Fruit fly (Drosophila melanogaster) whole organism, embryonic: ENCODE data around the gene CG43116.

Source experiments
- CG1024 ChIP-seq: fragments of 200-800 bp; sonication (Bioruptor generic); IDR thresholded peaks from 2 replicates; pipeline ENCODE4 v1.3.6; 2022; ENCODE audit warnings: missing biosample characterization, missing genetic modification characterization
- CG10321 ChIP-seq: fragments of 200-800 bp; sonication (Bioruptor generic); IDR thresholded peaks from 2 replicates; pipeline ENCODE4 v1.3.6; 2022; ENCODE audit warnings: missing biosample characterization, missing genetic modification characterization
- CG14667 ChIP-seq: fragments of 200-800 bp; sonication (Bioruptor generic); IDR thresholded peaks from 2 replicates; pipeline ENCODE4 v1.3.6; 2022; ENCODE audit warnings: missing biosample characterization, missing genetic modification characterization
- CG15269 ChIP-seq: fragments of 200-800 bp; sonication (Bioruptor generic); optimal IDR thresholded peaks from 2 replicates; lab custom pipeline; 2018; ENCODE audit warnings: missing biosample characterization, mild to moderate bottlenecking, missing genetic modification characterization, moderate library complexity
- CG15601 ChIP-seq: fragments of 200-800 bp; sonication (Bioruptor generic); optimal IDR thresholded peaks from 3 replicates; lab custom pipeline; 2019; ENCODE audit warnings: missing biosample characterization, mild to moderate bottlenecking, missing genetic modification characterization, moderate library complexity
- CG16813 ChIP-seq: fragments of 200-800 bp; sonication (Bioruptor generic); IDR thresholded peaks from 3 replicates; pipeline ENCODE4 v1.3.6; 2022; ENCODE audit warnings: missing biosample characterization, missing genetic modification characterization; ENCODE audit not compliant: partially characterized antibody
- CG17912 ChIP-seq: fragments of 200-800 bp; sonication (Bioruptor generic); optimal IDR thresholded peaks from 2 replicates; lab custom pipeline; 2018; ENCODE audit warnings: missing biosample characterization, mild to moderate bottlenecking, missing genetic modification characterization
- CG18619 ChIP-seq: fragments of 200-800 bp; sonication (Bioruptor generic); optimal IDR thresholded peaks from 3 replicates; lab custom pipeline; 2017; ENCODE audit warnings: missing biosample characterization, mild to moderate bottlenecking, missing genetic modification characterization
- CG2116 ChIP-seq: fragments of 200-800 bp; sonication (Bioruptor generic); optimal IDR thresholded peaks from 3 replicates; lab custom pipeline; 2018; ENCODE audit warnings: missing biosample characterization, mild to moderate bottlenecking, missing genetic modification characterization
- CG30403 ChIP-seq: fragments of 200-800 bp; sonication (Bioruptor generic); optimal IDR thresholded peaks from 3 replicates; lab custom pipeline; 2016; ENCODE audit warnings: missing biosample characterization, missing genetic modification characterization
- CG32767 ChIP-seq: fragments of 200-800 bp; sonication (Bioruptor generic); IDR thresholded peaks from 2 replicates; pipeline ENCODE4 v1.3.6; 2022; ENCODE audit warnings: missing biosample characterization, missing genetic modification characterization
- CG4424 ChIP-seq: fragments of 200-800 bp; sonication (Bioruptor generic); optimal IDR thresholded peaks from 3 replicates; lab custom pipeline; 2016; ENCODE audit warnings: missing biosample characterization, missing genetic modification characterization
- CG6689 ChIP-seq: fragments of 200-800 bp; sonication (Bioruptor generic); IDR thresholded peaks from 2 replicates; pipeline ENCODE4 v1.3.6; 2022; ENCODE audit warnings: missing biosample characterization, missing genetic modification characterization
- CG7928 ChIP-seq: fragments of 200-800 bp; sonication (Bioruptor generic); optimal IDR thresholded peaks from 2 replicates; lab custom pipeline; 2017; ENCODE audit warnings: missing biosample characterization, mild to moderate bottlenecking, missing genetic modification characterization
- CG8281 ChIP-seq: fragments of 200-800 bp; sonication (Bioruptor generic); optimal IDR thresholded peaks from 2 replicates; lab custom pipeline; 2018; ENCODE audit warnings: missing biosample characterization, mild to moderate bottlenecking, missing genetic modification characterization, moderate library complexity
- CG9215 ChIP-seq: fragments of 200-800 bp; sonication (Bioruptor generic); IDR thresholded peaks from 2 replicates; pipeline ENCODE4 v1.3.6; 2022; ENCODE audit warnings: missing biosample characterization, missing genetic modification characterization
- CG9817 ChIP-seq: fragments of 200-800 bp; sonication (Bioruptor generic); optimal IDR thresholded peaks from 2 replicates; lab custom pipeline; 2018; ENCODE audit warnings: missing biosample characterization, mild to moderate bottlenecking, missing genetic modification characterization, moderate library complexity
- CTCF ChIP-seq: fragments of 200-800 bp; sonication (Bioruptor generic); optimal IDR thresholded peaks from 2 replicates; lab custom pipeline; 2017; ENCODE audit warnings: missing biosample characterization, mild to moderate bottlenecking, missing genetic modification characterization, moderate library complexity
- CoRest ChIP-seq: fragments of 200-800 bp; sonication (Bioruptor generic); optimal IDR thresholded peaks from 3 replicates; lab custom pipeline; 2018; ENCODE audit warnings: missing biosample characterization, mild to moderate bottlenecking, missing genetic modification characterization, moderate library complexity
- Eip74EF ChIP-seq, 2 experiments: fragments of 200-800 bp in 1 of 2; fragments of >200 bp in 1 of 2; sonication (Bioruptor generic) in 1 of 2; optimal IDR thresholded peaks; 2 replicates each; lab custom pipeline; 2017 to 2019; ENCODE audit warnings: missing biosample characterization in 2 of 2, missing genetic modification characterization in 2 of 2, mild to moderate bottlenecking in 1 of 2, moderate library complexity in 1 of 2
- Fer3 ChIP-seq: fragments of 200-800 bp; sonication (Bioruptor generic); optimal IDR thresholded peaks from 2 replicates; lab custom pipeline; 2018; ENCODE audit warnings: missing biosample characterization, mild to moderate bottlenecking, missing genetic modification characterization, moderate library complexity
- Gug ChIP-seq: fragments of 200-800 bp; sonication (Bioruptor generic); IDR thresholded peaks from 4 replicates; pipeline ENCODE4 v1.3.6; 2022; ENCODE audit warnings: missing biosample characterization, missing genetic modification characterization
- HLH54F ChIP-seq: fragments of 200-800 bp; sonication (Bioruptor generic); optimal IDR thresholded peaks from 3 replicates; lab custom pipeline; 2016; ENCODE audit warnings: missing biosample characterization, missing genetic modification characterization
- Hr51 ChIP-seq, 2 experiments: fragments of 200-800 bp; sonication (Bioruptor generic); optimal IDR thresholded peaks; 2 replicates in 1 of 2; 3 replicates in 1 of 2; lab custom pipeline; 2016 to 2018; ENCODE audit warnings: missing biosample characterization in 2 of 2, missing genetic modification characterization in 2 of 2, mild to moderate bottlenecking in 1 of 2, moderate library complexity in 1 of 2
- Mad ChIP-seq: fragments of 200-800 bp; sonication (Bioruptor generic); optimal IDR thresholded peaks from 2 replicates; lab custom pipeline; 2016; ENCODE audit warnings: missing biosample characterization, missing genetic modification characterization
- NK7.1 ChIP-seq: fragments of 200-800 bp; sonication (Bioruptor generic); optimal IDR thresholded peaks from 3 replicates; lab custom pipeline; 2016; ENCODE audit warnings: missing biosample characterization, missing genetic modification characterization
- NfI ChIP-seq: fragments of 200-800 bp; sonication (Bioruptor generic); optimal IDR thresholded peaks from 3 replicates; lab custom pipeline; 2018; ENCODE audit warnings: missing biosample characterization, mild to moderate bottlenecking, missing genetic modification characterization, moderate library complexity
- Six4 ChIP-seq: fragments of 200-800 bp; sonication (Bioruptor generic); optimal IDR thresholded peaks from 2 replicates; lab custom pipeline; 2016; ENCODE audit warnings: missing biosample characterization, missing genetic modification characterization
- Tbp ChIP-seq: fragments of >200 bp; optimal IDR thresholded peaks from 2 replicates; lab custom pipeline; 2018; ENCODE audit warnings: missing biosample characterization, missing genetic modification characterization
- ato ChIP-seq: fragments of 200-800 bp; sonication (Bioruptor generic); IDR thresholded peaks from 2 replicates; pipeline ENCODE4 v1.3.6; 2022; ENCODE audit warnings: missing biosample characterization, missing genetic modification characterization; ENCODE audit not compliant: partially characterized antibody
- bigmax ChIP-seq: fragments of 200-800 bp; sonication (Bioruptor generic); optimal IDR thresholded peaks from 2 replicates; lab custom pipeline; 2018; ENCODE audit warnings: missing biosample characterization, mild to moderate bottlenecking, missing genetic modification characterization
- cad ChIP-seq: fragments of >200 bp; optimal IDR thresholded peaks from 2 replicates; lab custom pipeline; 2017; ENCODE audit warnings: missing biosample characterization, missing genetic modification characterization
- chif ChIP-seq, 2 experiments: fragments of 200-800 bp; sonication (Bioruptor generic); optimal IDR thresholded peaks; 3 replicates each; lab custom pipeline; 2016; ENCODE audit warnings: missing biosample characterization in 2 of 2, missing genetic modification characterization in 2 of 2
- chn ChIP-seq: fragments of 200-800 bp; sonication (Bioruptor generic); optimal IDR thresholded peaks from 2 replicates; lab custom pipeline; 2016; ENCODE audit warnings: missing biosample characterization, missing genetic modification characterization
- ewg ChIP-seq: fragments of 200-800 bp; sonication (Bioruptor generic); optimal IDR thresholded peaks from 3 replicates; lab custom pipeline; 2017; ENCODE audit warnings: mild to moderate bottlenecking, missing biosample characterization, missing genetic modification reagents, missing genetic modification characterization
- gcm2 ChIP-seq: fragments of 200-800 bp; sonication (Bioruptor generic); optimal IDR thresholded peaks from 2 replicates; lab custom pipeline; 2016; ENCODE audit warnings: missing biosample characterization, missing genetic modification characterization
- gfzf ChIP-seq: fragments of 200-800 bp; sonication (Bioruptor generic); optimal IDR thresholded peaks from 2 replicates; lab custom pipeline; 2016; ENCODE audit warnings: missing biosample characterization, mild to moderate bottlenecking, missing genetic modification characterization, moderate library complexity
- gsb ChIP-seq: fragments of 200-800 bp; sonication (Bioruptor generic); IDR thresholded peaks from 2 replicates; pipeline ENCODE4 v1.3.6; 2022; ENCODE audit warnings: missing biosample characterization, missing genetic modification characterization
- kah ChIP-seq: fragments of 200-800 bp; sonication (Bioruptor generic); optimal IDR thresholded peaks from 2 replicates; lab custom pipeline; 2018; ENCODE audit warnings: missing biosample characterization, mild to moderate bottlenecking, missing genetic modification characterization
- oc ChIP-seq: fragments of 200-800 bp; sonication (Bioruptor generic); optimal IDR thresholded peaks from 2 replicates; lab custom pipeline; 2018; ENCODE audit warnings: missing biosample characterization, mild to moderate bottlenecking, missing genetic modification characterization, moderate library complexity
- pita ChIP-seq: fragments of 200-800 bp; sonication (Bioruptor generic); optimal IDR thresholded peaks from 2 replicates; lab custom pipeline; 2017; ENCODE audit warnings: missing biosample characterization, mild to moderate bottlenecking, missing genetic modification characterization
- pum ChIP-seq: fragments of 200-800 bp; sonication (Bioruptor generic); optimal IDR thresholded peaks from 2 replicates; lab custom pipeline; 2016; ENCODE audit warnings: missing biosample characterization, missing genetic modification characterization
- ranshi ChIP-seq: fragments of 200-800 bp; sonication (Bioruptor generic); IDR thresholded peaks from 2 replicates; pipeline ENCODE4 v1.3.6; 2022; ENCODE audit warnings: missing biosample characterization, missing genetic modification characterization
- sc ChIP-seq, 3 experiments: fragments of >200 bp in 2 of 3; fragments of 200-800 bp in 1 of 3; sonication (Bioruptor generic) in 1 of 3; optimal IDR thresholded peaks; 2 replicates in 2 of 3; 3 replicates in 1 of 3; lab custom pipeline; 2017; ENCODE audit warnings: mild to moderate bottlenecking in 1 of 3, missing biosample characterization in 1 of 3, missing genetic modification characterization in 1 of 3, missing genetic modification reagents in 1 of 3
- sens ChIP-seq: fragments of 200-800 bp; sonication (Bioruptor generic); peaks from one replicate; lab custom pipeline; 2016; ENCODE audit warnings: missing biosample characterization, missing genetic modification characterization
- shn ChIP-seq: fragments of 200-800 bp; sonication (Bioruptor generic); optimal IDR thresholded peaks from 3 replicates; lab custom pipeline; 2016; ENCODE audit warnings: missing biosample characterization, missing genetic modification characterization
- sr ChIP-seq: fragments of 200-800 bp; sonication (Bioruptor generic); IDR thresholded peaks from 3 replicates; pipeline ENCODE4 v1.3.6; 2022; ENCODE audit warnings: missing biosample characterization, missing genetic modification characterization
- tll ChIP-seq, 2 experiments: fragments of 200-800 bp in 1 of 2; fragments of >200 bp in 1 of 2; sonication (Bioruptor generic) in 1 of 2; optimal IDR thresholded peaks; 2 replicates each; lab custom pipeline; 2017 to 2019; ENCODE audit warnings: missing biosample characterization in 2 of 2, missing genetic modification characterization in 2 of 2, mild to moderate bottlenecking in 1 of 2, moderate library complexity in 1 of 2
- toy ChIP-seq: fragments of 200-800 bp; sonication (Bioruptor generic); IDR thresholded peaks from 2 replicates; pipeline ENCODE4 v1.3.6; 2022; ENCODE audit warnings: missing biosample characterization, missing genetic modification characterization
- unc-4 ChIP-seq: fragments of 200-800 bp; sonication (Bioruptor generic); IDR thresholded peaks from 2 replicates; pipeline ENCODE4 v1.3.6; 2022; ENCODE audit warnings: missing biosample characterization, missing genetic modification characterization; ENCODE audit not compliant: partially characterized antibody
- vvl ChIP-seq: fragments of 200-800 bp; sonication (Bioruptor generic); IDR thresholded peaks from 2 replicates; pipeline ENCODE4 v1.3.6; 2022; ENCODE audit warnings: missing biosample characterization, missing genetic modification characterization

Gene CG43116

dm6 chr3R:26030562-26030961 is 33.8 kb upstream of the CG43116 start (continued):
- no peak for TF ChIP-seq CG1024 (GFP tag; lab: Robert Waterston, UW)
- TF ChIP-seq Gug (GFP tag; lab: Robert Waterston, UW) = no peak
- no peak for TF ChIP-seq CTCF (GFP tag; lab: Kevin White, UChicago)
- TF ChIP-seq NfI (GFP tag; lab: Kevin White, UChicago) = no peak
- TF ChIP-seq CG7928 (GFP tag; lab: Kevin White, UChicago) = no peak
- no peak for TF ChIP-seq chn
- TF ChIP-seq CG30403 (GFP tag; lab: Kevin White, UChicago) = no peak
- no peak for TF ChIP-seq CG9817 (tag; lab: Kevin White, UChicago)
- TF ChIP-seq oc (tag; lab: Kevin White, UChicago) = peak; percentile 68
- TF ChIP-seq CG4424 (GFP tag; lab: Kevin White, UChicago) = no peak
- TF ChIP-seq CG32767 = no peak
- no peak for TF ChIP-seq HLH54F
- no peak for TF ChIP-seq pum (GFP tag; lab: Kevin White, UChicago)
- TF ChIP-seq Tbp (GFP tag; lab: Kevin White, UChicago) = no peak
- 0 out of 3 replicates have a peak, but pooled peaks have one; percentile 33 for TF ChIP-seq sr
- TF ChIP-seq kah (GFP tag; lab: Kevin White, UChicago) = peak; percentile 64
- no peak for TF ChIP-seq gsb (GFP tag; lab: Robert Waterston, UW)
- peak in 1 of 2 experiments; percentile 100 for TF ChIP-seq sc (optimal IDR thresholded peaks at IDR 0.05; lab: Kevin White, UChicago)
- TF ChIP-seq sc (GFP tag; optimal IDR thresholded peaks at IDR 0.05; lab: Kevin White, UChicago) = no peak
- no peak for TF ChIP-seq ewg (GFP tag; lab: Kevin White, UChicago)
- TF ChIP-seq Fer3 = no peak
- no peak for TF ChIP-seq CG10321 (GFP tag; lab: Robert Waterston, UW)
- no peak for TF ChIP-seq CG18619 (GFP tag; lab: Kevin White, UChicago)
- TF ChIP-seq Six4 (GFP tag; lab: Kevin White, UChicago) = no peak
- TF ChIP-seq NK7.1 (GFP tag; lab: Kevin White, UChicago) = no peak
- peak in 1 of 2 experiments; percentile 91 for TF ChIP-seq tll (GFP tag; optimal IDR thresholded peaks at IDR 0.05; lab: Kevin White, UChicago)
- no peak for TF ChIP-seq Hr51 (GFP tag; optimal IDR thresholded peaks at IDR 0.05; lab: Kevin White, UChicago)
- no peak for TF ChIP-seq gcm2 (GFP tag; lab: Kevin White, UChicago)
- TF ChIP-seq CG14667 (GFP tag; lab: Robert Waterston, UW) = no peak
- peak; percentile 100 for TF ChIP-seq CG8281
- TF ChIP-seq shn (GFP tag; lab: Kevin White, UChicago) = no peak
- no peak for TF ChIP-seq CG6689 (GFP tag; lab: Robert Waterston, UW)
- no peak for TF ChIP-seq unc-4 (GFP tag; lab: Robert Waterston, UW)
- TF ChIP-seq cad = peak; percentile 47
- no peak for TF ChIP-seq bigmax
- TF ChIP-seq CG15601 (tag; lab: Kevin White, UChicago) = no peak
- TF ChIP-seq ato (GFP tag; lab: Robert Waterston, UW) = no peak
- TF ChIP-seq gfzf (GFP tag; lab: Kevin White, UChicago) = no peak
- TF ChIP-seq Eip74EF (GFP tag; optimal IDR thresholded peaks at IDR 0.05; lab: Kevin White, UChicago) = no peak
- TF ChIP-seq CG17912 (GFP tag; lab: Kevin White, UChicago) = peak; percentile 10
- TF ChIP-seq sens (GFP tag; lab: Kevin White, UChicago) = no peak
- no peak for TF ChIP-seq pita (GFP tag; lab: Kevin White, UChicago)
- no peak for TF ChIP-seq toy (GFP tag; lab: Robert Waterston, UW)
- peak; percentile 71 for TF ChIP-seq CG15269 (tag; lab: Kevin White, UChicago)
- TF ChIP-seq Mad (GFP tag; lab: Kevin White, UChicago) = no peak
- TF ChIP-seq vvl (GFP tag; lab: Robert Waterston, UW) = no peak
- TF ChIP-seq CG9215 = no peak
- TF ChIP-seq ranshi (GFP tag; lab: Robert Waterston, UW) = no peak
- TF ChIP-seq chif (GFP tag; optimal IDR thresholded peaks at IDR 0.05; lab: Kevin White, UChicago) = no peak
- no peak for TF ChIP-seq CG16813 (GFP tag; lab: Robert Waterston, UW)
- TF ChIP-seq CoRest = no peak
- TF ChIP-seq CG2116 (GFP tag; lab: Kevin White, UChicago) = no peak
